Fruit fly (Drosophila melanogaster) whole organism, embryonic: Measurements from ENCODE around the gene CG17249.
A peak's percentile ranks its signal among the peaks of the same experiment; 100 is the strongest.

Experiments
- CG10565 ChIP-seq: fragments of 200-800 bp; sonication (Bioruptor generic); optimal IDR thresholded peaks from 3 replicates; lab custom pipeline; 2016; ENCODE audit warnings: missing biosample characterization, mild to moderate bottlenecking, missing genetic modification characterization
- CG14860 ChIP-seq: fragments of 200-800 bp; sonication (Bioruptor generic); IDR thresholded peaks from 3 replicates; pipeline ENCODE4 v1.3.6; 2022; ENCODE audit warnings: missing biosample characterization, missing genetic modification characterization; ENCODE audit not compliant: partially characterized antibody
- CG4617 ChIP-seq: fragments of 200-800 bp; sonication (Bioruptor generic); optimal IDR thresholded peaks from 3 replicates; lab custom pipeline; 2016; ENCODE audit warnings: missing biosample characterization, missing genetic modification characterization, borderline replicate concordance
- Dip2 ChIP-seq: fragments of 200-800 bp; sonication (Bioruptor generic); IDR thresholded peaks from 2 replicates; pipeline ENCODE4 v1.3.6; 2022; ENCODE audit warnings: missing biosample characterization, missing genetic modification characterization
- br ChIP-seq: fragments of >200 bp; optimal IDR thresholded peaks from 2 replicates; lab custom pipeline; 2017
- lola ChIP-seq, 3 experiments: fragments of >200 bp in 2 of 3; fragments of 200-800 bp in 1 of 3; sonication (Bioruptor generic) in 1 of 3; optimal IDR thresholded peaks; 2 replicates each; lab custom pipeline; 2017 to 2019; ENCODE audit warnings: missing biosample characterization in 3 of 3, missing genetic modification characterization in 3 of 3, mild to moderate bottlenecking in 1 of 3, moderate library complexity in 1 of 3
- prd ChIP-seq, 3 experiments: fragments of >200 bp in 2 of 3; fragments of 200-800 bp in 1 of 3; sonication (Bioruptor generic) in 1 of 3; optimal IDR thresholded peaks in 2 of 3; IDR thresholded peaks in 1 of 3; 2 replicates in 2 of 3; 3 replicates in 1 of 3; pipeline versions ENCODE4 v1.3.6 to Lab custom; 2017 to 2022; ENCODE audit warnings: missing biosample characterization in 1 of 3, missing genetic modification characterization in 1 of 3
- sqz ChIP-seq: fragments of 200-800 bp; sonication (Bioruptor generic); optimal IDR thresholded peaks from 3 replicates; lab custom pipeline; 2018; ENCODE audit warnings: missing biosample characterization, mild to moderate bottlenecking, missing genetic modification characterization

DNA sequence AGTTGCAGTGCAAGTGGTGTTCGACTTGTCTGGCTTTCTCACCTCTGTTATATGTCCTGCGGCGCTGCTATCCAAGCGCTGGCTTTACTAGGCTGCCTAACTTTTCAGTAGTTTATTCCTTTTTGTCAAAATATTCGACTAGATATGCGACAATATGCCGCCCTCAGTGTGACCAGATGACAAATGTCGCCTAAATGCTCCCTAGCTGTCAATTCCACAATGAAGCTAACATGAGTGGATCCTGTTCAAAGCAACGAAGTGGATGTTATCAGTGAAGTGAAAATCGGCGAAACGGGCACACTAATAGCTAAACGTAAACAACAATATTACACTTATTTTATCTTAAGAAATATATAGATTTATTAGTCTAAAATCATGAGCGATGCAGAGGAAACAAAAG, 17.6 kb upstream of the CG17249 start, which contains the start of the genes Srrm234 and CG7974:
- TF ChIP-seq sqz (GFP tag; lab: Kevin White, UChicago) (no peak), lola (GFP tag; optimal IDR thresholded peaks at IDR 0.05; lab: Kevin White, UChicago) (no peak), prd (optimal IDR thresholded peaks at IDR 0.05; lab: Kevin White, UChicago) (no peak), prd (GFP tag; IDR thresholded peaks at IDR 0.05; lab: Robert Waterston, UW) (no peak), CG10565 (no peak), CG4617 (GFP tag; lab: Kevin White, UChicago) (peak; percentile 78), CG14860 (GFP tag; lab: Robert Waterston, UW) (no peak), Dip2 (no peak), br (lab: Kevin White, UChicago) (no peak)
